Fruit fly (Drosophila melanogaster): Measurements from ENCODE around the gene Cpr64Ac.

The Cpr64Ac gene

dm6 chr3L:4253611-4254300 is 41.0 kb upstream of the Cpr64Ac start (continued):
- TF ChIP-seq ems (GFP tag; optimal IDR thresholded peaks at IDR 0.05): no peak
- TF ChIP-seq CG1603 (tag; optimal IDR thresholded peaks at IDR 0.05): no peak
- peak; percentile 91 for TF ChIP-seq cg (GFP tag; optimal IDR thresholded peaks at IDR 0.05)
- TF ChIP-seq CG3847 (GFP tag; IDR thresholded peaks at IDR 0.05): no peak
- TF ChIP-seq twi (tag; optimal IDR thresholded peaks at IDR 0.05): no peak
- TF ChIP-seq caup (GFP tag; optimal IDR thresholded peaks at IDR 0.05; ENCODE audit: severe bottlenecking): no peak
- no peak for TF ChIP-seq HmgD (GFP tag; optimal IDR thresholded peaks at IDR 0.05)
- peak in 1 of 2 experiments; percentile 13 for TF ChIP-seq Trl (optimal IDR thresholded peaks at IDR 0.05)
- TF ChIP-seq Trl (GFP tag; optimal IDR thresholded peaks at IDR 0.05): no peak
- TF ChIP-seq lmd (GFP tag; IDR thresholded peaks at IDR 0.05): 0 out of 2 replicates have a peak, but pooled peaks have one; percentile 12
- TF ChIP-seq stc (GFP tag; IDR thresholded peaks at IDR 0.05): no peak

DNA sequence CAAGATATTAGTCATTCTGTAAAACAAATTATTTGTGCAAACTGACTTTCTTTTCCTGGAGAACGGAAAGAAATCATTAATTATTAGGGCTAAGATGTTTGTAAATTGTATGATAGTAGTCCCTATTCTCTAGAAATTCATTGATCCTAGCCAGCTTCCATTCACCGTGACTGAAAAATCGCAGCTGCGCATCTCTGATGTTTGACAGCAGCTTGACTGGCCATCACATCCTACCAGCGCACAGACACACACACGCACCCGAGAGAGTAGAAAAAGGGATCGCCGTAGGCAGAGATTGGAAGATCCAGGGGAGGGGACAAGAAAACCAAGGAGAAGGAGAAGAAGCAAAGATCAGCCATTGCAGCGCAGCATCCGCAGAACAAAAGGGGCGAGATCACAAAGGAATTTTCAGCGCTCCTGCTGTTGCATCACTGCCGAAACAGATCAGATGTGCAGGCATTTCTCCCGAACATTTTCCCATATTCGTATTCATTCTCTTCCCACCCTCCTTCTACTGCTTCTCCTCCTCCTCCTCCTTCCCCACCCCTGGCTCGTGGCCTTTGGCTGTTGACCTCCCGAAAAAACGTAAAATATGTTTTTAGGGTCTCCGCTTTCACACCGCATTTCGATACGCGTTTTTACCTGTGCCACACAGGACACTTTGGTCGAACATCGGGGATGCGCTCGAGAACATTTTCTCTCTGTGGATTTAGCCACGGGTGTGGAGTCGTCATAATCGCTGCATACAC is 40.3 kb upstream of the Cpr64Ac start:
- TF ChIP-seq CG15601 (tag; optimal IDR thresholded peaks at IDR 0.05) (no peak), sens (GFP tag) (peak; percentile 47), zf30C (GFP tag; optimal IDR thresholded peaks at IDR 0.05) (peak; percentile 89), CG15696 (tag; optimal IDR thresholded peaks at IDR 0.05) (no peak), CG8388 (GFP tag; optimal IDR thresholded peaks at IDR 0.05) (no peak), sisA (GFP tag; IDR thresholded peaks at IDR 0.05) (no peak), lbe (GFP tag; optimal IDR thresholded peaks at IDR 0.05) (no peak), GATAe (GFP tag; conservative IDR thresholded peaks at IDR 0.05) (no peak), CG11695 (GFP tag; IDR thresholded peaks at IDR 0.05) (peak; percentile 49; the same call in 1 of the 3 replicates), CG8290 (GFP tag; optimal IDR thresholded peaks at IDR 0.05) (no peak), CG8290 (tag; optimal IDR thresholded peaks at IDR 0.05) (no peak), D19B (GFP tag; optimal IDR thresholded peaks at IDR 0.05) (no peak), CG3995 (GFP tag; optimal IDR thresholded peaks at IDR 0.05) (peak; percentile 92), twi (tag; optimal IDR thresholded peaks at IDR 0.05) (peak; percentile 23), NFAT (GFP tag; IDR thresholded peaks at IDR 0.05) (no peak), trh (GFP tag; optimal IDR thresholded peaks at IDR 0.05) (no peak), D (optimal IDR thresholded peaks at IDR 0.05) (peak; percentile 98), D (GFP tag; optimal IDR thresholded peaks at IDR 0.05) (no peak), CG2116 (GFP tag; optimal IDR thresholded peaks at IDR 0.05) (no peak), CG2202 (tag; optimal IDR thresholded peaks at IDR 0.05) (no peak), CG17802 (tag; optimal IDR thresholded peaks at IDR 0.05) (peak; percentile 6), tna (GFP tag; IDR thresholded peaks at IDR 0.05; ENCODE audit: partially characterized antibody) (no peak), CG7372 (GFP tag; IDR thresholded peaks at IDR 0.05) (no peak), CG7357 (GFP tag; IDR thresholded peaks at IDR 0.05) (no peak), zen2 (GFP tag; IDR thresholded peaks at IDR 0.05; ENCODE audit: partially characterized antibody) (no peak), ttk (GFP tag; IDR thresholded peaks at IDR 0.05) (no peak), CG12942 (GFP tag; optimal IDR thresholded peaks at IDR 0.05) (no peak), CG4360 (GFP tag; IDR thresholded peaks at IDR 0.05) (peak; percentile 60), nerfin-1 (tag; optimal IDR thresholded peaks at IDR 0.05) (peak; percentile 88), MTF-1 (GFP tag; optimal IDR thresholded peaks at IDR 0.05; ENCODE audit: borderline replicate concordance) (no peak), kni (GFP tag; optimal IDR thresholded peaks at IDR 0.05) (peak; percentile 86), CG14710 (tag; optimal IDR thresholded peaks at IDR 0.05) (no peak), Med (GFP tag) (peak; percentile 86), CG4424 (GFP tag; optimal IDR thresholded peaks at IDR 0.05) (no peak), CG18011 (GFP tag; optimal IDR thresholded peaks at IDR 0.05) (no peak), psq (GFP tag; optimal IDR thresholded peaks at IDR 0.05) (peak; percentile 74), CG2199 (GFP tag; IDR thresholded peaks at IDR 0.05) (0 out of 3 replicates have a peak, but pooled peaks have one; percentile 27), CG10431 (GFP tag; optimal IDR thresholded peaks at IDR 0.05) (no peak)

Measured in whole organism, embryonic.